Fruit fly (Drosophila melanogaster): ENCODE data around the gene CG11630.

CG11630 gene

DNA sequence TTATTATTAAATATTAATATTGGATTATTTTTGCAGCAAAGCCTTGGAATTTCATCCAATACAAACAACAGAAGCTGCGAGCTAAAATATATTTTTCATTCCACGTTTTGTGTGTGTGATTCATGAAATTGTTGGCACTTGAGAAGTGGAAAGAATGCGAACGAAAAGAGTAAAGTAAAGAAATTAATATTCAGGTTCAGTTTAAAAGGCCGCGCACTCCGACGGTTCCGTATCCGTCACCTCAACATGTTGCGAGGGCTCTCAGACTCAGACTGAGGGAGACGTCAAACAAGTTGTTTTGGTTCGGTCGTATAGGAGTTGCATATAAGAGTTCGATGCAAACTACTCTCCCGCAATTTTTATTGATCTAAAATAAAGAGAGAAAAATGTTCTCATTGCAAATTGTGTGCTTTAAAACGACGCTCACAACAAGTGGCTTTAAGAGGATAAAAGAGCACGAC is 30.4 kb downstream of the CG11630 start:
- TF ChIP-seq CG8478 (optimal IDR thresholded peaks at IDR 0.05) = no peak
- TF ChIP-seq usp (GFP tag; optimal IDR thresholded peaks at IDR 0.05) = no peak

DNA sequence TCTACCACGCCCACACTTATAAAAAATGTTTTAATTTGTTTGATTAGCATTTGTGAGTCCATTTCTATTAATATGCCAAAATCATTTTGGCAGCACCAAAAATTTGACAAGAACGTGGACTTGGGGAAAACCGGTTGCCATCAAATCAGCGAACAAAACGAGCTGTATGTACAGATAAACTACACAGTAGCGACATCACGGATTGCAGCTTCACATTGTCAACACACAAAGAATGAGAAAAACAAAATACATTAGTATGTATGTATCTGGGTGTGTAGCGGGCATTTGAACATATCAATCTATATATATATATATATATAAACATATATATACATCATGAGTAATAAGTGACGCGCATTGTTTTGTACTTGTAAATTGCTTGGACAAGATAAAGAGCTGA is 31.1 kb downstream of the CG11630 start:
- no peak for TF ChIP-seq EcR (GFP tag; optimal IDR thresholded peaks at IDR 0.05)
- TF ChIP-seq pan (optimal IDR thresholded peaks at IDR 0.05) = no peak
- no peak for TF ChIP-seq usp (GFP tag; optimal IDR thresholded peaks at IDR 0.05)
- TF ChIP-seq psq (optimal IDR thresholded peaks at IDR 0.05) = no peak
- TF ChIP-seq CG8478 (optimal IDR thresholded peaks at IDR 0.05) = no peak
- no peak for TF ChIP-seq Dll (optimal IDR thresholded peaks at IDR 0.05)

DNA sequence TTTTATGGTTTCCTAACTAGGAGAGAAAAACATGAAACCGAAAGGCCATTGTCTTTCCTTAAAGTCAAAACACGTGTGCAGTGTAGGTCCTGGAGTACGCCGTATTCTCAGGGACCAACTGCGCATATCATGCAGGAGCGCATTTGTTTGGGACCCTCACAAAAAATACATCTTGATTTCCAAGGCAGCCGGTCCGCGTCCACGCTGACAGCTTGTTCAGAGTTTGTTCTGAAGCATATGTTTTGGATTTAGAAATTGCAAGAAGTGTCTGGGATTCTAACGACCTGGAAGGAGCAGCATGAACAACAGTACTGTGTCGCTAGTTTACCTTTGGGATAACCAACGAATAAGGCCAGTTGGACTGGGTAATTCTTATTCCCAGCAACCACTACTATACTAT is 34.9 kb downstream of the CG11630 start:
- TF ChIP-seq CG8478 (optimal IDR thresholded peaks at IDR 0.05) (no peak), pan (optimal IDR thresholded peaks at IDR 0.05) (no peak), psq (optimal IDR thresholded peaks at IDR 0.05) (no peak), Dll (optimal IDR thresholded peaks at IDR 0.05) (no peak), usp (GFP tag; optimal IDR thresholded peaks at IDR 0.05) (no peak), EcR (GFP tag; optimal IDR thresholded peaks at IDR 0.05) (no peak)
